Worm (Caenorhabditis elegans) whole organism, L1 larva: ENCODE data around the gene Y26E6A.3.

Experiments
- C16A3.4 ChIP-seq: fragments of 150-350 bp; optimal IDR thresholded peaks from 2 replicates; lab custom pipeline; 2014; ENCODE audit warnings: missing biosample characterization, missing genetic modification characterization
- Y116A8C.19 ChIP-seq: sonication (generic microtip); optimal IDR thresholded peaks from 2 replicates; lab custom pipeline; 2016; ENCODE audit warnings: missing compliant biosample characterization, missing genetic modification characterization, borderline replicate concordance
- aha-1 ChIP-seq: fragments of 150-350 bp; optimal IDR thresholded peaks from 2 replicates; lab custom pipeline; 2014; ENCODE audit warnings: missing biosample characterization, missing genetic modification characterization
- alr-1 ChIP-seq: fragments of 200-800 bp; sonication (Bioruptor generic); optimal IDR thresholded peaks from 2 replicates; lab custom pipeline; 2018; ENCODE audit warnings: borderline replicate concordance, mild to moderate bottlenecking, missing genetic modification characterization, missing compliant biosample characterization
- ama-1 ChIP-seq: fragments of 150-350 bp; optimal IDR thresholded peaks from 2 replicates; lab custom pipeline; 2014
- ceh-63 ChIP-seq: fragments of 200-800 bp; sonication (Bioruptor generic); optimal IDR thresholded peaks from 2 replicates; lab custom pipeline; 2018; ENCODE audit warnings: mild to moderate bottlenecking, missing genetic modification characterization, missing compliant biosample characterization
- ceh-8 ChIP-seq: fragments of 200-800 bp; sonication (Bioruptor generic); optimal IDR thresholded peaks from 2 replicates; lab custom pipeline; 2018; ENCODE audit warnings: mild to moderate bottlenecking, missing genetic modification characterization, moderate library complexity, missing compliant biosample characterization
- ceh-88 ChIP-seq: fragments of 200-800 bp; sonication (Bioruptor generic); IDR thresholded peaks from 2 replicates; pipeline ENCODE4 v1.3.6; 2022; ENCODE audit warnings: missing genetic modification characterization, missing compliant biosample characterization
- ces-1 ChIP-seq: fragments of 150-350 bp; optimal IDR thresholded peaks from 2 replicates; lab custom pipeline; 2014; ENCODE audit warnings: missing biosample characterization, missing genetic modification reagents, missing genetic modification characterization
- dpl-1 ChIP-seq, 3 experiments: fragments of 150-350 bp in 2 of 3; sonication (generic microtip) in 1 of 3; optimal IDR thresholded peaks; 2 replicates each; lab custom pipeline; 2014 to 2017; ENCODE audit warnings: missing biosample characterization in 3 of 3, missing genetic modification characterization in 3 of 3, missing genetic modification reagents in 3 of 3
- efl-1 ChIP-seq, 4 experiments: fragments of 150-350 bp; optimal IDR thresholded peaks in 3 of 4; peaks in 1 of 4; 1 replicate in 1 of 4; 2 replicates in 3 of 4; lab custom pipeline; 2014; ENCODE audit warnings: missing biosample characterization in 2 of 4, missing genetic modification characterization in 2 of 4, missing genetic modification reagents in 2 of 4
- egl-13 ChIP-seq: sonication (generic microtip); optimal IDR thresholded peaks from 2 replicates; lab custom pipeline; 2016; ENCODE audit warnings: missing genotype, missing genetic modification reagents, missing genetic modification characterization, missing compliant biosample characterization
- elt-2 ChIP-seq: sonication (generic microtip); optimal IDR thresholded peaks from 2 replicates; lab custom pipeline; 2016; ENCODE audit warnings: missing genetic modification characterization, mild to moderate bottlenecking, inconsistent platforms, missing compliant biosample characterization, missing genetic modification reagents
- fkh-4 ChIP-seq: sonication (generic microtip); optimal IDR thresholded peaks from 2 replicates; lab custom pipeline; 2016; ENCODE audit warnings: missing compliant biosample characterization, missing genetic modification characterization, borderline replicate concordance
- lin-14 ChIP-seq: fragments of 200-800 bp; sonication (Bioruptor generic); optimal IDR thresholded peaks from 2 replicates; lab custom pipeline; 2018; ENCODE audit warnings: mild to moderate bottlenecking, missing genetic modification characterization, moderate library complexity, missing compliant biosample characterization
- lsy-2 ChIP-seq, 2 experiments: fragments of 150-350 bp; optimal IDR thresholded peaks; 2 replicates each; lab custom pipeline; 2014; ENCODE audit warnings: missing biosample characterization in 2 of 2, missing genetic modification characterization in 2 of 2
- mef-2 ChIP-seq: fragments of 150-350 bp; optimal IDR thresholded peaks from 2 replicates; lab custom pipeline; 2014; ENCODE audit warnings: missing biosample characterization, missing genetic modification characterization
- mep-1 ChIP-seq: fragments of 150-350 bp; optimal IDR thresholded peaks from 2 replicates; lab custom pipeline; 2014; ENCODE audit warnings: missing biosample characterization, missing genetic modification characterization
- nhr-237 ChIP-seq: fragments of 150-350 bp; optimal IDR thresholded peaks from 2 replicates; lab custom pipeline; 2014; ENCODE audit warnings: missing biosample characterization, missing genetic modification characterization
- nhr-28 ChIP-seq: fragments of 150-350 bp; optimal IDR thresholded peaks from 2 replicates; lab custom pipeline; 2014; ENCODE audit warnings: missing biosample characterization, missing genetic modification characterization
- nhr-47 ChIP-seq: sonication (generic microtip); optimal IDR thresholded peaks from 2 replicates; lab custom pipeline; 2016; ENCODE audit warnings: mild to moderate bottlenecking, missing genetic modification characterization, moderate library complexity, missing compliant biosample characterization
- nhr-76 ChIP-seq: sonication (generic microtip); optimal IDR thresholded peaks from 2 replicates; lab custom pipeline; 2017; ENCODE audit warnings: missing biosample characterization, missing genetic modification characterization
- nhr-77 ChIP-seq: fragments of 150-350 bp; optimal IDR thresholded peaks from 2 replicates; lab custom pipeline; 2014; ENCODE audit warnings: missing biosample characterization, missing genetic modification characterization
- nhr-85 ChIP-seq: sonication (generic microtip); peaks from one replicate; lab custom pipeline; 2016; ENCODE audit warnings: missing genetic modification characterization, inconsistent platforms, missing compliant biosample characterization
- nhr-90 ChIP-seq: sonication (generic microtip); optimal IDR thresholded peaks from 2 replicates; lab custom pipeline; 2016; ENCODE audit warnings: mild to moderate bottlenecking, missing genetic modification characterization, missing compliant biosample characterization; ENCODE audit not compliant: poor library complexity
- sox-4 ChIP-seq: sonication (generic microtip); optimal IDR thresholded peaks from 2 replicates; lab custom pipeline; 2016; ENCODE audit warnings: missing genetic modification characterization, missing compliant biosample characterization
- swsn-7 ChIP-seq: sonication (generic microtip); optimal IDR thresholded peaks from 2 replicates; lab custom pipeline; 2016; ENCODE audit warnings: missing genetic modification characterization, missing compliant biosample characterization
- unc-98 ChIP-seq: fragments of 200-800 bp; sonication (Bioruptor generic); IDR thresholded peaks from 2 replicates; pipeline ENCODE4 v1.3.6; 2022; ENCODE audit warnings: missing genetic modification characterization, missing compliant biosample characterization
- vab-15 ChIP-seq: sonication (generic microtip); optimal IDR thresholded peaks from 2 replicates; lab custom pipeline; 2017; ENCODE audit warnings: missing genotype, mild to moderate bottlenecking, missing genetic modification characterization, missing compliant biosample characterization
- zip-4 ChIP-seq: fragments of 200-800 bp; sonication (Bioruptor generic); optimal IDR thresholded peaks from 2 replicates; lab custom pipeline; 2018; ENCODE audit warnings: mild to moderate bottlenecking, missing genetic modification characterization, moderate library complexity, missing compliant biosample characterization

The Y26E6A.3 gene

ce11 chrX:13885131-13885530 is 24.6 kb downstream of the Y26E6A.3 start (continued):
- no peak for TF ChIP-seq nhr-237 (tag; lab: Kevin White, UChicago)
- TF ChIP-seq unc-98 = no peak
- TF ChIP-seq lin-14 (GFP tag; lab: Kevin White, UChicago) = peak; percentile 60
- peak; percentile 68 for TF ChIP-seq nhr-85
- no peak for TF ChIP-seq sox-4 (tag; lab: Kevin White, UChicago)
- no peak for TF ChIP-seq swsn-7
- peak; percentile 10 for TF ChIP-seq mep-1 (tag; lab: Kevin White, UChicago)

ce11 chrX:13884157-13884556 is 25.6 kb downstream of the Y26E6A.3 start:
- TF ChIP-seq elt-2 (peak; percentile 88), ceh-88 (GFP tag; lab: Robert Waterston, UW) (no peak)

- no peak for TF ChIP-seq nhr-47 (tag; lab: Kevin White, UChicago)
- no peak for TF ChIP-seq zip-4 (GFP tag; lab: Kevin White, UChicago)
- no peak for TF ChIP-seq aha-1 (tag; lab: Kevin White, UChicago)
- TF ChIP-seq ceh-8 = no peak
- TF ChIP-seq dpl-1 (GFP tag; optimal IDR thresholded peaks at IDR 0.05; lab: Kevin White, UChicago) = no peak
- no peak for TF ChIP-seq C16A3.4 (tag; lab: Kevin White, UChicago)
- TF ChIP-seq vab-15 (tag; lab: Kevin White, UChicago) = no peak
- peak; percentile 30 for TF ChIP-seq nhr-77
Measured at ce11 chrX:13882639-13883038, 27.1 kb downstream of the Y26E6A.3 start, which contains the start of gene hlb-1. hlb-1 (minus strand) TSS chrX:13882739.

ce11 chrX:13881760-13882369 is 27.9 kb downstream of the Y26E6A.3 start:
- TF ChIP-seq zip-4 (GFP tag; lab: Kevin White, UChicago) (no peak), lin-14 (GFP tag; lab: Kevin White, UChicago) (peak; percentile 29)

ce11 chrX:13878082-13878481 is 31.7 kb downstream of the Y26E6A.3 start:
- no peak for TF ChIP-seq nhr-90
- no peak for TF ChIP-seq nhr-76 (tag; lab: Kevin White, UChicago)
- no peak for TF ChIP-seq egl-13
- no peak for TF ChIP-seq mef-2 (tag; lab: Kevin White, UChicago)
- TF ChIP-seq alr-1 (tag; lab: Kevin White, UChicago) = no peak
- TF ChIP-seq ama-1 (lab: Kevin White, UChicago) = no peak
- no peak for TF ChIP-seq swsn-7
- no peak for TF ChIP-seq ces-1 (GFP tag; lab: Kevin White, UChicago)
- no peak for TF ChIP-seq lin-14 (GFP tag; lab: Kevin White, UChicago)
- TF ChIP-seq nhr-28 (tag; lab: Kevin White, UChicago) = no peak
- no peak for TF ChIP-seq efl-1 (optimal IDR thresholded peaks at IDR 0.05; lab: Kevin White, UChicago)
- no peak for TF ChIP-seq efl-1 (GFP tag; optimal IDR thresholded peaks at IDR 0.05 in 1 of 2; lab: Kevin White, UChicago)
- TF ChIP-seq aha-1 (tag; lab: Kevin White, UChicago) = no peak
- no peak for TF ChIP-seq fkh-4 (tag; lab: Kevin White, UChicago)
- TF ChIP-seq nhr-85 = no peak
- TF ChIP-seq elt-2 = no peak

- TF ChIP-seq elt-2 (peak; percentile 58), nhr-237 (tag; lab: Kevin White, UChicago) (no peak), Y116A8C.19 (tag; lab: Kevin White, UChicago) (no peak)
Measured at ce11 chrX:13876860-13877259, 32.9 kb downstream of the Y26E6A.3 start.

ce11 chrX:13875913-13876312 is 33.8 kb downstream of the Y26E6A.3 start:
- TF ChIP-seq unc-98 = no peak
- TF ChIP-seq mef-2 (tag; lab: Kevin White, UChicago) = no peak
- no peak for TF ChIP-seq ceh-63 (GFP tag; lab: Kevin White, UChicago)
- peak; percentile 55 for TF ChIP-seq lin-14 (GFP tag; lab: Kevin White, UChicago)
- TF ChIP-seq lsy-2 (tag; optimal IDR thresholded peaks at IDR 0.05; lab: Kevin White, UChicago) = no peak
